Worm (Caenorhabditis elegans): Measurements from ENCODE around the gene npr-38.

DNA sequence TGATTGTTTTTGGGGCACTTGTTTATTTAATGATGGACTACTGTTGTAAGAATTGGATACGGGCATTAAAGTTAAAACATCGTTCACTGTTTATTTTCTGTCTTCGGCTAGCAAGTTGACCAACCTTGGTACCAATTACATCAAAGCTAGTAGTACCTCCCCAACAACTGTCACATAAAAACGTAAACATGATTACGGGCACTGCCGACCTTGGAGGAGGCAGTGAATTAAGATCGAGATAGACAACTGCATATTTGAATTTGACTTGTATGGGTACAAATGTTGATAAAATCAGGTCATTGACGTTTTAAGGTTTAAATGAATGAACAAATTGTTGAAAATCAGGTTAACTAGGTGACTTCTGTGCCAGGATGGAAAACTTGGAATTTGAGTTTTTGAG is 34.2 kb upstream of the npr-38 start:
- TF ChIP-seq mls-2 (tag; optimal IDR thresholded peaks at IDR 0.05) (no peak), lin-32 (GFP tag; optimal IDR thresholded peaks at IDR 0.05) (no peak), nhr-28 (tag; optimal IDR thresholded peaks at IDR 0.05) (no peak), ztf-11 (tag; optimal IDR thresholded peaks at IDR 0.05) (no peak), drap-1 (GFP tag; optimal IDR thresholded peaks at IDR 0.05) (no peak), blmp-1 (tag; optimal IDR thresholded peaks at IDR 0.05) (no peak)
